Fruit fly (Drosophila melanogaster) whole organism, wandering third instar larva: ENCODE measurements around the gene lin-52.

ENCODE experiments used
- Abd-B ChIP-seq: fragments of >200 bp; optimal IDR thresholded peaks from 2 replicates; lab custom pipeline; 2017; ENCODE audit warnings: missing biosample characterization, missing genetic modification characterization
- CG32264 ChIP-seq: fragments of 200-800 bp; sonication (Bioruptor generic); optimal IDR thresholded peaks from 2 replicates; lab custom pipeline; 2016; ENCODE audit warnings: missing biosample characterization, missing genetic modification characterization
- CG9705 ChIP-seq: fragments of 200-800 bp; sonication (Bioruptor generic); optimal IDR thresholded peaks from 2 replicates; lab custom pipeline; 2018; ENCODE audit warnings: missing biosample characterization, mild to moderate bottlenecking, missing genetic modification characterization
- CrebA ChIP-seq: fragments of 200-800 bp; sonication (Bioruptor generic); optimal IDR thresholded peaks from 2 replicates; lab custom pipeline; 2016; ENCODE audit warnings: missing biosample characterization, mild to moderate bottlenecking, missing genetic modification characterization, borderline replicate concordance
- Dfd ChIP-seq: fragments of >200 bp; optimal IDR thresholded peaks from 2 replicates; lab custom pipeline; 2017; ENCODE audit warnings: missing biosample characterization, missing genetic modification characterization
- Dif ChIP-seq: fragments of 200-275, 200-300 bp; sonication (Bioruptor generic); optimal IDR thresholded peaks from 2 replicates; lab custom pipeline; 2018; ENCODE audit warnings: missing biosample characterization, missing genetic modification characterization; ENCODE audit not compliant: partially characterized antibody
- GATAd ChIP-seq: sonication (Bioruptor generic); optimal IDR thresholded peaks from 2 replicates; lab custom pipeline; 2016; ENCODE audit warnings: missing biosample characterization, missing genetic modification characterization
- HLH106 ChIP-seq: fragments of 200-800 bp; optimal IDR thresholded peaks from 3 replicates; lab custom pipeline; 2019; ENCODE audit warnings: missing biosample characterization, mild to moderate bottlenecking, missing genetic modification characterization, moderate library complexity
- Hnf4 ChIP-seq: fragments of 200-800 bp; sonication (Bioruptor generic); optimal IDR thresholded peaks from 2 replicates; lab custom pipeline; 2016; ENCODE audit warnings: missing biosample characterization, mild to moderate bottlenecking, missing genetic modification characterization
- Hr78 ChIP-seq: fragments of >200 bp; optimal IDR thresholded peaks from 2 replicates; lab custom pipeline; 2017; ENCODE audit warnings: missing biosample characterization, missing genetic modification characterization
- Hr83 ChIP-seq: fragments of 200-300 bp; sonication (Bioruptor generic); optimal IDR thresholded peaks from 2 replicates; lab custom pipeline; 2016; ENCODE audit warnings: missing biosample characterization, mild to moderate bottlenecking, missing genetic modification characterization, moderate library complexity; ENCODE audit not compliant: poor library complexity, severe bottlenecking
- Jra ChIP-seq: sonication (Bioruptor generic); optimal IDR thresholded peaks from 2 replicates; lab custom pipeline; 2016; ENCODE audit warnings: missing biosample characterization, missing genetic modification characterization
- Mio ChIP-seq: sonication (Bioruptor generic); optimal IDR thresholded peaks from 2 replicates; lab custom pipeline; 2016; ENCODE audit warnings: missing biosample characterization, missing genetic modification characterization
- Myc ChIP-seq: fragments of >200 bp; optimal IDR thresholded peaks from 2 replicates; lab custom pipeline; 2017
- N ChIP-seq: fragments of >200 bp; optimal IDR thresholded peaks from 2 replicates; lab custom pipeline; 2018; ENCODE audit warnings: missing biosample characterization, missing external identifiers, missing genetic modification characterization
- OdsH ChIP-seq: fragments of 200-800 bp; sonication (Bioruptor generic); optimal IDR thresholded peaks from 2 replicates; lab custom pipeline; 2016; ENCODE audit warnings: missing biosample characterization, mild to moderate bottlenecking, missing genetic modification characterization
- Rel ChIP-seq, 2 experiments: fragments of 200-800 bp; sonication (Bioruptor generic) in 1 of 2; optimal IDR thresholded peaks; 2 replicates in 1 of 2; 3 replicates in 1 of 2; lab custom pipeline; 2016 to 2019; ENCODE audit warnings: mild to moderate bottlenecking in 2 of 2, missing biosample characterization in 2 of 2, missing genetic modification characterization in 2 of 2, moderate library complexity in 1 of 2
- Sp1 ChIP-seq: fragments of 200-800 bp; sonication (Bioruptor generic); optimal IDR thresholded peaks from 3 replicates; lab custom pipeline; 2019; ENCODE audit warnings: missing biosample characterization, mild to moderate bottlenecking, missing genetic modification characterization, moderate library complexity
- Vsx2 ChIP-seq: fragments of 200-300, 225-300 bp; sonication (Bioruptor generic); optimal IDR thresholded peaks from 2 replicates; lab custom pipeline; 2018; ENCODE audit warnings: missing biosample characterization, missing genetic modification characterization; ENCODE audit not compliant: partially characterized antibody
- br ChIP-seq: fragments of 200-800 bp; sonication (Bioruptor generic); optimal IDR thresholded peaks from 2 replicates; lab custom pipeline; 2016; ENCODE audit warnings: missing biosample characterization, missing genetic modification characterization
- brk ChIP-seq: fragments of 200-800 bp; sonication (Bioruptor generic); optimal IDR thresholded peaks from 2 replicates; lab custom pipeline; 2016; ENCODE audit warnings: missing biosample characterization, mild to moderate bottlenecking, missing genetic modification characterization
- dl ChIP-seq, 2 experiments: fragments of 175-275, 200-275 bp in 1 of 2; fragments of 200-275 bp in 1 of 2; sonication (Bioruptor generic); optimal IDR thresholded peaks; lab custom pipeline; 2018; ENCODE audit warnings: mild to moderate bottlenecking in 2 of 2, missing biosample characterization in 2 of 2, missing genetic modification characterization in 2 of 2, moderate library complexity in 2 of 2; ENCODE audit not compliant: partially characterized antibody in 2 of 2, insufficient read depth in 1 of 2
- dmrt93B ChIP-seq: fragments of 200-800 bp; sonication (Bioruptor generic); optimal IDR thresholded peaks from 2 replicates; lab custom pipeline; 2018; ENCODE audit warnings: missing biosample characterization, mild to moderate bottlenecking, missing genetic modification characterization
- dsf ChIP-seq: sonication (Bioruptor generic); optimal IDR thresholded peaks from 2 replicates; lab custom pipeline; 2016; ENCODE audit warnings: missing biosample characterization, missing genetic modification characterization, borderline replicate concordance
- ey ChIP-seq: fragments of 200-800 bp; sonication (Bioruptor generic); optimal IDR thresholded peaks from 2 replicates; lab custom pipeline; 2016; ENCODE audit warnings: missing biosample characterization, missing genetic modification characterization
- foxo ChIP-seq, 2 experiments: fragments of 200-800 bp; sonication (Bioruptor generic); optimal IDR thresholded peaks; 2 replicates in 1 of 2; 3 replicates in 1 of 2; lab custom pipeline; 2016 to 2017; ENCODE audit warnings: missing biosample characterization in 2 of 2, missing genetic modification characterization in 2 of 2
- fru ChIP-seq: fragments of 200-800 bp; sonication (Bioruptor generic); optimal IDR thresholded peaks from 3 replicates; lab custom pipeline; 2016; ENCODE audit warnings: missing biosample characterization, mild to moderate bottlenecking, missing genetic modification characterization
- h ChIP-seq: fragments of 200-800 bp; sonication (Bioruptor generic); optimal IDR thresholded peaks from 3 replicates; lab custom pipeline; 2016; ENCODE audit warnings: missing biosample characterization, mild to moderate bottlenecking, missing genetic modification characterization
- jim ChIP-seq: fragments of 175-275, 200-325 bp; sonication (Bioruptor generic); optimal IDR thresholded peaks from 2 replicates; lab custom pipeline; 2016; ENCODE audit warnings: missing biosample characterization, mild to moderate bottlenecking, missing genetic modification characterization
- lola ChIP-seq: fragments of >200 bp; optimal IDR thresholded peaks from 2 replicates; lab custom pipeline; 2017; ENCODE audit warnings: missing biosample characterization, missing genetic modification characterization
- pan ChIP-seq: fragments of >200 bp; optimal IDR thresholded peaks from 2 replicates; lab custom pipeline; 2017
- psq ChIP-seq: fragments of 200-800 bp; sonication (Bioruptor generic); optimal IDR thresholded peaks from 3 replicates; lab custom pipeline; 2017; ENCODE audit warnings: missing biosample characterization, mild to moderate bottlenecking, missing genetic modification characterization, moderate library complexity
- rgr ChIP-seq: fragments of 200-800 bp; sonication (Bioruptor generic); optimal IDR thresholded peaks from 3 replicates; lab custom pipeline; 2016; ENCODE audit warnings: missing biosample characterization, mild to moderate bottlenecking, missing genetic modification characterization
- sage ChIP-seq: fragments of 200-800 bp; sonication (Bioruptor generic); optimal IDR thresholded peaks from 2 replicates; lab custom pipeline; 2016; ENCODE audit warnings: missing biosample characterization, mild to moderate bottlenecking, missing genetic modification characterization
- sv ChIP-seq: fragments of 200-800 bp; sonication (Bioruptor generic); optimal IDR thresholded peaks from 3 replicates; lab custom pipeline; 2016; ENCODE audit warnings: missing biosample characterization, missing genetic modification characterization
- tai ChIP-seq: sonication (Bioruptor generic); optimal IDR thresholded peaks from 2 replicates; lab custom pipeline; 2016; ENCODE audit warnings: missing biosample characterization, missing genetic modification characterization
- usp ChIP-seq: fragments of >200 bp; optimal IDR thresholded peaks from 2 replicates; lab custom pipeline; 2017; ENCODE audit warnings: missing biosample characterization, missing genetic modification characterization
- woc ChIP-seq: sonication (Bioruptor generic); optimal IDR thresholded peaks from 2 replicates; lab custom pipeline; 2016; ENCODE audit warnings: missing biosample characterization, mild to moderate bottlenecking, missing genetic modification characterization

The lin-52 gene

dm6 chrX:5735268-5735941 is 19.4 kb downstream of the lin-52 start:
- no peak for TF ChIP-seq Myc (lab: Kevin White, UChicago)
- TF ChIP-seq Hr83 = peak; percentile 52
- peak; percentile 88 for TF ChIP-seq br (GFP tag; lab: Kevin White, UChicago)
- TF ChIP-seq Mio (GFP tag; lab: Kevin White, UChicago) = no peak
- TF ChIP-seq Jra = peak; percentile 67
- TF ChIP-seq OdsH = peak; percentile 85
- peak; percentile 47 for TF ChIP-seq sv
- peak; percentile 66 for TF ChIP-seq dmrt93B (GFP tag; lab: Kevin White, UChicago)
- peak; percentile 18 for TF ChIP-seq dsf
- peak; percentile 93 for TF ChIP-seq rgr (GFP tag; lab: Kevin White, UChicago)
- TF ChIP-seq Vsx2 (GFP tag; lab: Kevin White, UChicago) = peak; percentile 82
- TF ChIP-seq sage (GFP tag; lab: Kevin White, UChicago) = peak; percentile 43
- TF ChIP-seq Abd-B = no peak
- peak; percentile 70 for TF ChIP-seq woc
- peak; percentile 29 for TF ChIP-seq CG9705 (GFP tag; lab: Kevin White, UChicago)
- TF ChIP-seq CG32264 (GFP tag; lab: Kevin White, UChicago) = peak; percentile 48
- TF ChIP-seq lola (GFP tag; lab: Kevin White, UChicago) = no peak
- TF ChIP-seq jim = no peak
- TF ChIP-seq GATAd (GFP tag; lab: Kevin White, UChicago) = no peak
- peak; percentile 69 for TF ChIP-seq brk
- peak; percentile 91 for TF ChIP-seq h (GFP tag; lab: Kevin White, UChicago)
- TF ChIP-seq Hr78 (GFP tag; lab: Kevin White, UChicago) = no peak
- no peak for TF ChIP-seq Dfd (GFP tag; lab: Kevin White, UChicago)
- peak; percentile 86 for TF ChIP-seq HLH106 (tag; lab: Kevin White, UChicago)
- no peak for TF ChIP-seq Rel (GFP tag; optimal IDR thresholded peaks at IDR 0.05; lab: Kevin White, UChicago)
- peak; percentile 16 for TF ChIP-seq Rel (tag; optimal IDR thresholded peaks at IDR 0.05; lab: Kevin White, UChicago)
- TF ChIP-seq fru (GFP tag; lab: Kevin White, UChicago) = peak; percentile 91
- peak; percentile 89 for TF ChIP-seq Hnf4 (GFP tag; lab: Kevin White, UChicago)
- no peak for TF ChIP-seq tai
- no peak for TF ChIP-seq usp (GFP tag; lab: Kevin White, UChicago)
- TF ChIP-seq CrebA = no peak
- TF ChIP-seq ey (GFP tag; lab: Kevin White, UChicago) = peak; percentile 88
- peak; percentile 85 for TF ChIP-seq Sp1
- TF ChIP-seq pan (lab: Kevin White, UChicago) = no peak
- peak; percentile 54 to 94 for TF ChIP-seq foxo (GFP tag; optimal IDR thresholded peaks at IDR 0.05; lab: Kevin White, UChicago)
- peak; percentile 88 for TF ChIP-seq psq (GFP tag; lab: Kevin White, UChicago)
- no peak for TF ChIP-seq Dif (GFP tag; lab: Kevin White, UChicago)

DNA sequence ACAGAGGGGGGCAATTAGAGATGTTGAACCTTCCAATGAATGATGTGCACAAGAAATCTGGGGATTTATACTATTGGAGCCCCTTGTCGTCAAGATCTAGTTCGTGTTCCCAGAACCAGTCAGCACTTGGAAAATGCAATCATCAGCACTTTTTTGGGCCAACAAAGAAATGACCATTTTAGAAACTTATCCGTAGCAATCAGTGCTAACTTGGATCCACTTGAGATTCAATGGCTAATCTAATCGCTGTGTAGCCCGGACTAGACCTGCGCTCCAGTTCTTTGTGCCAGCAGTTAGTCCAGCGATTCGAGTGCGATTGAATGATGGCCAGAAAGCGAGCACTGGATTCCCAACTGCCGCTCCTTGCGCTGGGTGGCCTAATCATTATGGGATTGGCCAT is 22.3 kb downstream of the lin-52 start, which contains the start of gene CG15773:
Gene CG15773, plus strand, starts transcription at position 301 of the 400 bp plus-strand sequence.
- TF ChIP-seq Hr83 (no peak), Abd-B (no peak), h (GFP tag; lab: Kevin White, UChicago) (no peak), jim (no peak), ey (GFP tag; lab: Kevin White, UChicago) (no peak), CG32264 (GFP tag; lab: Kevin White, UChicago) (no peak), br (GFP tag; lab: Kevin White, UChicago) (no peak), sv (no peak), HLH106 (tag; lab: Kevin White, UChicago) (no peak), CG9705 (GFP tag; lab: Kevin White, UChicago) (no peak), psq (GFP tag; lab: Kevin White, UChicago) (no peak), Sp1 (no peak)

DNA sequence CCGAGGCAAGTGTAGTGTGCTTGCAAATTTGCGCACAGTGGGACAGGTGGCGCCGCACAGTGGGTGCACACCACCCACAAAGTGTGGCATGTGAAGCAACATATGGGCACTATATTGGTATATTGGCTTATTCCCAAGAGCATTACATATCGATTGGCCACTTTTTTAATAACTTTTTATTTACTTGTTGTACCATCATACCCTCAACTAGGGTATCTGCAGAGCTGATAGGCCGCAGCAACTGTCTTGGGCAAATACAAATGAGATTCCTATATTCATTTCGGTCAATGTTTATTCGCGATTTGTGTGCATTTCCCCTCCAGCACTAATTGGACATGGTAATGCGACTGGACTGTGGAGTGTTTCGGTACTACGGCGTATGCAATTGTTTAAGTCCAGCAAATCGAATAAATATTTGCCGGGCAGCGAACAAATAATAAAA is 30.0 kb downstream of the lin-52 start:
- TF ChIP-seq dl (GFP tag; optimal IDR thresholded peaks at IDR 0.05; lab: Kevin White, UChicago; ENCODE audit: insufficient read depth in 1 of 2, partially characterized antibody in 2 of 2) (no peak), Hr78 (GFP tag; lab: Kevin White, UChicago) (no peak), CrebA (no peak), Hnf4 (GFP tag; lab: Kevin White, UChicago) (peak; percentile 60), jim (no peak), OdsH (peak; percentile 34), usp (GFP tag; lab: Kevin White, UChicago) (no peak), tai (no peak), Sp1 (no peak), pan (lab: Kevin White, UChicago) (no peak), h (GFP tag; lab: Kevin White, UChicago) (peak; percentile 70), lola (GFP tag; lab: Kevin White, UChicago) (no peak), brk (no peak), Abd-B (no peak), CG32264 (GFP tag; lab: Kevin White, UChicago) (no peak), Jra (no peak), Rel (GFP tag; optimal IDR thresholded peaks at IDR 0.05; lab: Kevin White, UChicago) (no peak), Rel (tag; optimal IDR thresholded peaks at IDR 0.05; lab: Kevin White, UChicago) (no peak), Dfd (GFP tag; lab: Kevin White, UChicago) (no peak), rgr (GFP tag; lab: Kevin White, UChicago) (peak; percentile 69), N (GFP tag; lab: Kevin White, UChicago) (no peak), fru (GFP tag; lab: Kevin White, UChicago) (peak; percentile 70), GATAd (GFP tag; lab: Kevin White, UChicago) (no peak), HLH106 (tag; lab: Kevin White, UChicago) (no peak), psq (GFP tag; lab: Kevin White, UChicago) (peak; percentile 27), woc (peak; percentile 42), Hr83 (no peak), sage (GFP tag; lab: Kevin White, UChicago) (no peak), dmrt93B (GFP tag; lab: Kevin White, UChicago) (peak; percentile 38), dsf (no peak), foxo (GFP tag; optimal IDR thresholded peaks at IDR 0.05; lab: Kevin White, UChicago) (peak in 1 of 2 experiments; percentile 76), Myc (lab: Kevin White, UChicago) (no peak), CG9705 (GFP tag; lab: Kevin White, UChicago) (no peak), Mio (GFP tag; lab: Kevin White, UChicago) (no peak)
